Fruit fly (Drosophila melanogaster): ENCODE data around the gene cyst.
A peak's percentile ranks its signal among the peaks of the same experiment; 100 is the strongest.

- TF ChIP-seq bab2 (GFP tag; optimal IDR thresholded peaks at IDR 0.05) (no peak), Awh (GFP tag; IDR thresholded peaks at IDR 0.05) (no peak), CG12071 (GFP tag; optimal IDR thresholded peaks at IDR 0.05) (no peak), Fer3 (tag; optimal IDR thresholded peaks at IDR 0.05) (peak; percentile 47), fd96Cb (tag; optimal IDR thresholded peaks at IDR 0.05) (no peak), abd-A (tag; optimal IDR thresholded peaks at IDR 0.05) (no peak), Dip3 (GFP tag; optimal IDR thresholded peaks at IDR 0.05) (peak; percentile 10), CG14050 (GFP tag; IDR thresholded peaks at IDR 0.05) (no peak), CG13775 (GFP tag; optimal IDR thresholded peaks at IDR 0.05) (peak; percentile 47), yki (optimal IDR thresholded peaks at IDR 0.05) (no peak), Dip2 (GFP tag; IDR thresholded peaks at IDR 0.05) (no peak), Deaf1 (tag; optimal IDR thresholded peaks at IDR 0.05) (no peak), CG9932 (GFP tag; IDR thresholded peaks at IDR 0.05) (peak; percentile 49; the same call in 1 of the 2 replicates), CG43689 (GFP tag; IDR thresholded peaks at IDR 0.05) (no peak)
Observed at dm6 chr2L:19489997-19490461, 18.5 kb downstream of the cyst start, which contains the start of the genes CG10194 and CG18094.
